Fruit fly (Drosophila melanogaster) Kc167 (cell line): ENCODE measurements around the gene tal-AA.

ENCODE experiments used
- Myc ChIP-seq: fragments of >200 bp; optimal IDR thresholded peaks from 2 replicates; lab custom pipeline; 2017; ENCODE audit warnings: missing external identifiers
- Sin3A ChIP-seq: fragments of >200 bp; optimal IDR thresholded peaks from 2 replicates; lab custom pipeline; 2018; ENCODE audit warnings: missing external identifiers
- h ChIP-seq: fragments of >200 bp; optimal IDR thresholded peaks from 3 replicates; lab custom pipeline; 2018; ENCODE audit warnings: missing external identifiers
- insv ChIP-seq: fragments of >200 bp; optimal IDR thresholded peaks from 3 replicates; lab custom pipeline; 2018; ENCODE audit warnings: missing external identifiers
- psq ChIP-seq: fragments of >200 bp; optimal IDR thresholded peaks from 2 replicates; lab custom pipeline; 2017; ENCODE audit warnings: missing external identifiers
- ttk ChIP-seq: sonication (Bioruptor generic); optimal IDR thresholded peaks from 2 replicates; lab custom pipeline; 2017; ENCODE audit warnings: missing external identifiers

The tal-AA gene

DNA sequence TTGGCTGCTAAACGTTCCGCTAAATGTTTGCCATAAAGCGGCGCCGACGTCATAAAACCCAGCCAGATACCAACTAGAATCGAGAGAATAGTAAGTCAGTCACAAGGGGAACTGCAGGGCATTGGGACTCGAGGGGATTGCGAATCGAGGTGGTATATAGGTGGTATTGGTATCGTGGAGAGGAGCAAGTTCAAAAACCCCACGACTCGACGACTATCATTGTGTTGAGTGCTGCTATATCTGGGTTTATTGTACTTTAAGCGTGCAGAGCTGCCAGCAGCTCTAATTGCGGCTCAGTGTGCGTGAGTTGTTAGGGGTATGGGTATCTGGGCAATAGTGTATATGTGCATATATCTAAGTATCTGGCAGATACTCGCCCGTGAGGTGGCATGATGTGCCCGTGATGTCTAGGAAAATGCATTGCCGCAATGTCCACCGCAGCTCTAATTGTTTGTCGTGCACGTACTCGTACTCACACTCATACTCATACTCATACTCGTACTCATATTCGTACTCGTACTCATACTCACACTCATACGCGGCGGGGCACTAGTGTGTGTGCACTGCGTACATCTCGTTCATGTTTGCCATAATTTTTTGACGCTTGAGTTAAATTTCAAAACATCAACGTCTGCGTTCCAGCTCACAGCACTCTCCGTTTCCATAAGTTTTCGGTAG, 6.7 kb upstream of the tal-AA start:
- TF ChIP-seq Myc (lab: Kevin White, UChicago) (no peak), psq (lab: Kevin White, UChicago) (no peak), ttk (lab: Kevin White, UChicago) (no peak), Sin3A (lab: Kevin White, UChicago) (no peak), insv (lab: Kevin White, UChicago) (no peak)

DNA sequence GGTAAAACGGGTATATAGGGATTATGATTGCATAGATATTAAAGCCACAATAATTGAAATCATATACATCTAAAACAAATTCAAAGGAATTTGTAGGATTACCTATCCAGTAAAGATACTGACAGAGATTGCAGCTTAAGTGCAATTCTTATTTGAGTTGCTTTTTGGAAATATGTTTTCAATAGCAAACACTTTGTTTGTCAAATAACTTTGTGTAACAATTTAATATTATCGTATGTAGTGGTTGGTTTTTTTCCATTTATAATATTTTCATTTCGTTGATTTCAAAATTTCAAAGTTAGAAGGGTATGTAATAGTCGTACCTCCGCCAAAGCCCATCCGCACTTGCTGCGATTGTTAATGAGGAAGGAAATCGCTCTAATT, 6.2 kb upstream of the tal-AA start:
- TF ChIP-seq Sin3A (lab: Kevin White, UChicago) (no peak), ttk (lab: Kevin White, UChicago) (no peak), Myc (lab: Kevin White, UChicago) (no peak), h (lab: Kevin White, UChicago) (no peak), psq (lab: Kevin White, UChicago) (no peak), insv (lab: Kevin White, UChicago) (no peak)

DNA sequence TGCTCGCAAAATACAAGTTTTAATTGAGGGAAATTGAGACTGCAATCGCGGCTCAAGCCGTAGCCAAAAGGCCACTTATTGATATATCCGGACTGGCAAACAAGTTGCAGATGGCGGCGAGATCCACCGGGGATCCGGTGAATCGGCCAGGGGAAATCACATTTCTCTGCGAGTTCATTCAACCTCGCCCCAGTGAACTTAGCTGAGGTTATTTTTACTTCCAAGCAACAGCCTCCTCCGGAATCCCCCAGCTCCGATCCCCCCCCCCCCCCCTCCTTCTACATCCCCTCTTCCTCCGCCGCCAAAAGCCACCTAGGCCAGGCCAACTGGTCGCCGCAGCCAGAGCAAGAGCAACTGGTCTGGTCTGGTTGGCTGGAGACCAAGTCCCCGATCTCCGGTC, 5.6 kb upstream of the tal-AA start:
- TF ChIP-seq Myc (lab: Kevin White, UChicago) (no peak), Sin3A (lab: Kevin White, UChicago) (no peak), h (lab: Kevin White, UChicago) (no peak), psq (lab: Kevin White, UChicago) (no peak), insv (lab: Kevin White, UChicago) (no peak)

DNA sequence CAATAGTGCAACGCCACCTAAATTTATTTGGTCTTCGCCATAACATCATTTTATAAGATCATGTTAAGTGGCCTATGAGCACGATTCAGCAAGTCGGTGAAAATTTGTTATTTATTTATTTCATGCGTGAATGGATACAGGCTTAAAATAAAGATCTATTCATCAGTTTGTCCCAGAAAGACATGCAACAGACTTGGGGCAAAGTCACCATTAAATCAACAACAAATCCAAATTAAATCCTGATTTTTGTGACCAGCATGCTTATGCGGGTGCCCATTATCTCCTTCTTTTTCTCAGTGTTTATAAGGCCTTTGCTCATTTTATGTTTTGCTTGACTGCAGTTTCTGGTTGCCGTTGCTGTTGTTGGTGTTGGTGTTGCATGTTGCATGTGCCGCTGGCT, 5.0 kb upstream of the tal-AA start:
- no peak for TF ChIP-seq Myc (lab: Kevin White, UChicago)
- TF ChIP-seq h (lab: Kevin White, UChicago): no peak
- no peak for TF ChIP-seq ttk (lab: Kevin White, UChicago)
- TF ChIP-seq psq (lab: Kevin White, UChicago): no peak
- TF ChIP-seq Sin3A (lab: Kevin White, UChicago): no peak
- TF ChIP-seq insv (lab: Kevin White, UChicago): no peak

- TF ChIP-seq psq (lab: Kevin White, UChicago) (no peak), ttk (lab: Kevin White, UChicago) (no peak), h (lab: Kevin White, UChicago) (no peak), insv (lab: Kevin White, UChicago) (no peak), Myc (lab: Kevin White, UChicago) (no peak)
Observed at dm6 chr3R:13809261-13809660, 3.6 kb upstream of the tal-AA start.

DNA sequence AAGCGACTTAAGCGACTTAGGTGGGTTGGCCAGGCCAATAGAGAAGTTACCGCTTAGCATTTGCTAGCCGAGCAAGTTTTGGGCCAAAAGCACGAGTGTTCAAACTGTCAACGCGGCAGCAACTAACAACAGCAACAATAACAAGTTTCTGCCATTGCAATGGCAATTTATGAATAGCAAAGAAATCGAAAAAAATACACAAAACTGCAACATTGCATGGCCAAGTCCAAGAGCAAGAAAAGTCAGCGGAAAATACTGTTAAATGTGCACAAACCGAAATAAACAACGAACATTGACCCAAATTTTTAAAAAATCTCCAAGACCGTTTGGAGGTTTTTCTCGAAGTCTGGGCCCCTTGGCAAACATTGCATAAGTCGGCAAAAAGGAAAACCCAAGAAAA, 2.6 kb upstream of the tal-AA start:
- TF ChIP-seq h (lab: Kevin White, UChicago) (no peak), psq (lab: Kevin White, UChicago) (no peak), insv (lab: Kevin White, UChicago) (no peak), Sin3A (lab: Kevin White, UChicago) (no peak), ttk (lab: Kevin White, UChicago) (no peak), Myc (lab: Kevin White, UChicago) (no peak)

DNA sequence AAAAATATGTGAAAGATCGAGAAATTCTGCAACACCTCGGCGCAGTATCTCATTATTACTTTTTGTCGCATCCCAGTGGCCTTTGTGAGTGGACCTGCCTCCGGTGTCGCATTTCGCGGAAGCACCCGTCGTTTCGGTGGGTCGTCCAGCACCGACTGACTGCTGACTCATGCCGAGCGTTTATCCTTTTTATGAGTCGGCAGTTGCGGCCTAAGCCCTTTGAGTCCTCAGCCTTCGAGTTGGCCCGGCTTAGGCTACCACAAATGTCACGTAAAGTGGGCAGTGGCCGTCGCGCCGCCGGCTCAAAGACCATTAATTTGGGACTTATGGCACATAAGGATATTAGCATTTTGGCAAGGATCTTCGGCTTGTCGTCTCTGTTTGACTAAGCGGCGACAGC, 1.2 kb upstream of the tal-AA start:
- TF ChIP-seq h (lab: Kevin White, UChicago): no peak
- no peak for TF ChIP-seq psq (lab: Kevin White, UChicago)

DNA sequence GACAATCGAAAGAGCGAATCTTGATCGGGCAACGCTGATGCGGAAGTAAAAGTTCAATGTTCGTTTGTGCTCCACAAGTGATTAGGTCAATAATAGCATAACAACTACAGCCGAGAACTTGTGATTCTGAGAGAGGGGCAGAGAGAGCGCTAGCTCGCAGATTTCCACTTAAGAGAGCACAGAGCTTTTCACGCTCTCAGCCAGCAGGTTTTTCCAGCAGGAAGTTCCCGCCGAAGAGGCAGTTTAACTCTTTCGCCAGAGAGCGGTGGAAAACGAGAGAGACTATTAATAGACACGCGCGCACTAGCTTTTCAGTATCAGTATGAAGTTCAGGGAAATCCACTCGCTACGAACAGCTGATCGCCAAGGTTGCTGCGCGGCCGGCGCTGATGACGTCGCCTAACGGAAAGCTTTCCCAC, 2.1 kb downstream of the tal-AA start:
- TF ChIP-seq insv (lab: Kevin White, UChicago) (no peak), ttk (lab: Kevin White, UChicago) (no peak), psq (lab: Kevin White, UChicago) (no peak), Myc (lab: Kevin White, UChicago) (no peak), Sin3A (lab: Kevin White, UChicago) (no peak), h (lab: Kevin White, UChicago) (no peak)

DNA sequence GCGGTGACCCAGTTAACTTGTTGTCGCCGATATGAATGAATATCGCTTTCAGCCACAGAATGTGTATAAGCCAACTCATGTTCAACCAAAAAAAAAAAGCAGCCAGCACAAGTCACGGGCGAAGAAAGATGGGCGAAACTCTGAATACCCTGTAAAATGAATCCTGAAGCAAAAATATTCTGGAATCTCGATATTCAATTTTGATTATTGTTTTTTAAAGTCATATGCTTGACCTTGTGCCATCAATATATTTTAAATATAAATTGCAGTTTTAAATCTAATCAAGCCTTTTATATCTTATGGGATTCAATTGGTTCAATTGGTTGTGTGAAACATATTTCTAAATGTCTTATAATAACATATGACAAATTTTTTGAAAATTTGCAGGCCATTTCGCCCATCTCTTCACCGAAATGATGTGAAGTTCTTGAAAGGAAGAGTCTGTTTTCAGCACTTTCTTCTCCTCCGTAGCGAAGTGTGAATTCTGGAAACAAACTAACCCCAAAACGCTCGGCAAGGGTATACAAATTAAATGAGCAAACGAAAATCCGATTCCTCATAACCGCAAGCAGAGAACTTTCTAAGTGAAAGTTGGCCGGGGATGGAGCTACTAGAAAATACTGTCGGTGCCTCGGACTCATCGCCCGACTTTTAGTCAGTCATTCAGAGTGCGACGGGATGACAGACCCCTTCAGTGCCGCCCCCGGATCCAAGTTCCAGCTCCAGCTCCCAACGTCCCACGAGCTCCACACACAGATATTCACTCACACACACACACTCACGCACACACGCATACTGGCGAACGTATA, 2.9 kb downstream of the tal-AA start:
- no peak for TF ChIP-seq insv (lab: Kevin White, UChicago)
- TF ChIP-seq Myc (lab: Kevin White, UChicago): no peak
- no peak for TF ChIP-seq psq (lab: Kevin White, UChicago)
- TF ChIP-seq Sin3A (lab: Kevin White, UChicago): no peak
- no peak for TF ChIP-seq h (lab: Kevin White, UChicago)
- TF ChIP-seq ttk (lab: Kevin White, UChicago): no peak

DNA sequence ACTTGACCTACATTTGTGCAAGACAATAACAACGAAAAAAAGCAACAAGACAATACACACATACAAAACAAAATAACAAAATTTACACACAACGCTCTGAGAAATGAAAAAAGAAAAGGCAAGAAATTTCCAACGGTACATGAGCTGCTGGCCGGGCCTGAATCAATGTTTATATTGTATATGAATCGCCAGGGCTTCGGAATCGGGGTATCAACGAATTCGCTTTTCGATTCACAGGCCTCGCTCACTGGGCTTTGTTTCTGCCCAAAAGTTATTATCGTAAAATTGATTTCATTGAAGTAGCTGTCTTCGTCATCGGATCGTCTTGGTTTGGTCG, 3.4 kb downstream of the tal-AA start:
- TF ChIP-seq h (lab: Kevin White, UChicago) (no peak), insv (lab: Kevin White, UChicago) (no peak), Sin3A (lab: Kevin White, UChicago) (no peak), Myc (lab: Kevin White, UChicago) (no peak), psq (lab: Kevin White, UChicago) (no peak), ttk (lab: Kevin White, UChicago) (no peak)

DNA sequence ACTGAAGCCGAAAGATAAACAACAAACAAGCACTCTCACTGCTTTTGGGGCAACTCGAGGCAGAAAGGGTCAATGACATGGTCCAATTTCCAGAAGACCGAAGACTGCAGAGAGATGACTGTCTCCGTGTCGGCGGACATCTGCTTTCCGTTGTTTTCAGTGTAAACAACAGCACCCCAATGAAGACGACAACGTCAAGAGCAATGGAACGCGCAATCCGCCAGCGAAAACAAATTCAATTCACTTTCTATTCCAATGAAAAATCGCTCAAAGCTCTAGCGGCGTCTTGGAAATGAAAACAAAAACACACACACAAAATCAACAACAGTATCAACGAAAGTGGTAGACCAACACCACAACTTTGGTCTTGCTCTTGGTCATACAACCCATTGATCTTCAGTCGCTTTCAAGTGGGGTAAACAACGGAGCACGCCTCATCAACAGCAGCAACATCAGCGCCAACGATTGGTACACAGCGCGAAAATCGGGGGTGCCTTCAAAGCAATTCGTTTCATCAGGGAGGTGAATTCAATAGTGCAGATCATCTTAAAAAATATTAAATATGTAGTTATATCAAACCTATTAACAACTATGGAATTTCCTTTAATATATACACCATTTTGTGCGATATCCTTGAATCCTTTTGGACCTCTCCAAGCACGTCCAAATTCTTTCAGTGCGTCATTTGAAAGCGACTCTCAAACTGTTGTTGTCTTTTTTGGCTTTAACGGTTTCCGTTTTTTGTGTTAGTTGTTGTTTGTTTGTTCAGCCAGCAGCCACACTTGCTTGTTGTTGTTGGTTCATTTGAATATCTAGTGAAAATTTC, 4.8 kb downstream of the tal-AA start:
- TF ChIP-seq Myc (lab: Kevin White, UChicago): no peak
- TF ChIP-seq insv (lab: Kevin White, UChicago): no peak
